Worm (Caenorhabditis elegans) whole organism, late embryonic: Measurements from ENCODE around the gene C45G7.13.

Experiments
- C38D4.7 ChIP-seq: fragments of 200-800 bp; sonication (Bioruptor generic); optimal IDR thresholded peaks from 2 replicates; lab custom pipeline; 2018; ENCODE audit warnings: mild to moderate bottlenecking, missing genetic modification characterization, moderate library complexity, missing compliant biosample characterization
- ahr-1 ChIP-seq: sonication (generic microtip); optimal IDR thresholded peaks from 2 replicates; lab custom pipeline; 2016; ENCODE audit warnings: missing genetic modification characterization, missing compliant biosample characterization
- elt-2 ChIP-seq: sonication (generic microtip); optimal IDR thresholded peaks from 2 replicates; lab custom pipeline; 2016; ENCODE audit warnings: missing genetic modification reagents, missing genetic modification characterization, missing compliant biosample characterization
- odd-2 ChIP-seq: sonication (generic microtip); optimal IDR thresholded peaks from 2 replicates; lab custom pipeline; 2017; ENCODE audit warnings: antibody characterized with exemption, mild to moderate bottlenecking, missing genetic modification characterization, missing compliant biosample characterization
- pqm-1 ChIP-seq: sonication (generic microtip); optimal IDR thresholded peaks from 2 replicates; lab custom pipeline; 2016; ENCODE audit warnings: missing genetic modification characterization, missing compliant biosample characterization
- tbx-2 ChIP-seq: sonication (generic microtip); optimal IDR thresholded peaks from 2 replicates; lab custom pipeline; 2016; ENCODE audit warnings: missing genetic modification characterization, missing compliant biosample characterization
- unc-55 ChIP-seq: sonication (generic microtip); optimal IDR thresholded peaks from 2 replicates; lab custom pipeline; 2017; ENCODE audit warnings: missing biosample characterization, missing genetic modification reagents, missing genetic modification characterization

DNA sequence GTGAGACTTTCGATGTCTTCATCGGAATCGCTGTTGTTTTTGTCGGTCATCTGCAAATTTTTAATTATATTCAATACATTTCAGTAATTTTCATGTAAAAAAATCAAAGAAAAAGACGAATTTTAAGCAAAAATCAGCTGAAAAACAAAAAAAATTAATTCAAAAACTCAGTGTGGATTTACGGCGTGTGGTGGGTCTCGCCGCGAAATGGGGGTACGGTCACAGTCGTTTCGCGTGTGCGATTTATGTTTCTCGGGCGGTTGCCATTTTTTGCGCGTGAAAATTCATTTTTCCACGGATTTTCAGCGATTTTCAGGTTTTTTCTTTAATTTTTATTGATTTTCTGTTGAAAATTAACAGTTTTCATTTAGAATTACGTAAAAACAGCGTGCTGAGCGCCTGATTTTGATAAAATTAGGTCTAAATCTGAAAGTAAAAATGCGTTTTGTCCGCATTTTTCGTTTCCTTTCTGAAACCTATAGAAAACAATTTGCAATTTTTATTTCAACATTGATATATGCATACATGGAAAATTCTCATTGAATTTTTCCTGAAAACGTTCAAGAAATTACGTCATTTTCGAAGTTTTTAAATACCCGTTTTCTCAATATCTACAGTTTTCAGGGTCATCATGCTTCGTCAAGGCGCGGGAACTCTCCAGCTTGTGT is 44.1 kb upstream of the C45G7.13 start, which contains the start of the genes ccdc-12 and Y69A2AR.18:
- TF ChIP-seq odd-2 (tag; lab: Kevin White, UChicago), result no peak
- TF ChIP-seq unc-55, result no peak
- peak; percentile 34 for TF ChIP-seq tbx-2 (tag; lab: Kevin White, UChicago)
- TF ChIP-seq pqm-1 (tag; lab: Kevin White, UChicago), result no peak
- no peak for TF ChIP-seq ahr-1 (tag; lab: Kevin White, UChicago)
- no peak for TF ChIP-seq C38D4.7 (GFP tag; lab: Kevin White, UChicago)
- no peak for TF ChIP-seq elt-2 (tag; lab: Kevin White, UChicago)
